Fruit fly (Drosophila melanogaster) whole organism, pupa: ENCODE data around the gene CG14219.
A peak's percentile ranks its signal among the peaks of the same experiment; 100 is the strongest.

ENCODE experiments used
- CG13204 ChIP-seq: fragments of 200-800 bp; sonication (Bioruptor generic); optimal IDR thresholded peaks from 2 replicates; lab custom pipeline; 2018; ENCODE audit warnings: missing biosample characterization, mild to moderate bottlenecking, missing genetic modification characterization, moderate library complexity
- CG14655 ChIP-seq: fragments of 200-800 bp; sonication (Bioruptor generic); optimal IDR thresholded peaks from 3 replicates; lab custom pipeline; 2017; ENCODE audit warnings: mild to moderate bottlenecking, missing biosample characterization, missing genetic modification reagents, missing genetic modification characterization
- CG32121 ChIP-seq: fragments of 200-800 bp; sonication (Bioruptor generic); IDR thresholded peaks from 2 replicates; pipeline ENCODE4 v1.3.6; 2022; ENCODE audit warnings: missing biosample characterization, missing genetic modification characterization
- CG9948 ChIP-seq: fragments of 200-800 bp; sonication (Bioruptor generic); optimal IDR thresholded peaks from 2 replicates; lab custom pipeline; 2018; ENCODE audit warnings: missing biosample characterization, mild to moderate bottlenecking, missing genetic modification characterization, moderate library complexity
- EcR ChIP-seq: fragments of 200-800 bp; sonication (Bioruptor generic); optimal IDR thresholded peaks from 3 replicates; lab custom pipeline; 2019; ENCODE audit warnings: missing biosample characterization, missing genetic modification characterization, mild to moderate bottlenecking, moderate library complexity, missing genetic modification reagents
- Pif1A ChIP-seq: fragments of 200-800 bp; sonication (Bioruptor generic); optimal IDR thresholded peaks from 3 replicates; lab custom pipeline; 2016; ENCODE audit warnings: missing biosample characterization, missing genetic modification characterization
- Pif1B ChIP-seq: fragments of 200-800 bp; sonication (Bioruptor generic); optimal IDR thresholded peaks from 3 replicates; lab custom pipeline; 2016; ENCODE audit warnings: missing biosample characterization, missing genetic modification characterization
- gl ChIP-seq: fragments of 200-800 bp; sonication (Bioruptor generic); optimal IDR thresholded peaks from 2 replicates; lab custom pipeline; 2018; ENCODE audit warnings: missing biosample characterization, mild to moderate bottlenecking, missing genetic modification characterization

- TF ChIP-seq Pif1A (GFP tag; lab: Kevin White, UChicago) = no peak
- peak; percentile 65 for TF ChIP-seq CG9948 (tag; lab: Kevin White, UChicago)
- no peak for TF ChIP-seq CG13204 (GFP tag; lab: Kevin White, UChicago)
- TF ChIP-seq Pif1B (GFP tag; lab: Kevin White, UChicago) = no peak
- TF ChIP-seq gl (tag; lab: Kevin White, UChicago) = no peak
- TF ChIP-seq CG14655 (GFP tag; lab: Kevin White, UChicago) = no peak
- no peak for TF ChIP-seq EcR
- peak; percentile 40 for TF ChIP-seq CG32121 (GFP tag; lab: Robert Waterston, UW)
Observed at dm6 chrX:19565714-19566316, 24.2 kb downstream of the CG14219 start, which contains the start of the genes Grip84 and car.
